Worm (Caenorhabditis elegans): Measurements from ENCODE around the gene srbc-5.

ce11 chrV:3256809-3257208 is 3.4 kb upstream of the srbc-5 start:
- TF ChIP-seq F13C5.2 (tag; optimal IDR thresholded peaks at IDR 0.05) = no peak
- no peak for TF ChIP-seq ceh-36 (tag; optimal IDR thresholded peaks at IDR 0.05)
- TF ChIP-seq tra-4 (tag; optimal IDR thresholded peaks at IDR 0.05) = no peak
- no peak for TF ChIP-seq pes-1 (GFP tag; IDR thresholded peaks at IDR 0.05)

All from whole organism, early embryonic.